Worm (Caenorhabditis elegans) whole organism, L2 larva: ENCODE measurements around the gene T23G5.3.

ENCODE experiments used
- F13H6.1 ChIP-seq: sonication (generic microtip); optimal IDR thresholded peaks from 2 replicates; lab custom pipeline; 2016; ENCODE audit warnings: missing genetic modification characterization, missing compliant biosample characterization
- R02D3.7 ChIP-seq: fragments of 150-350 bp; optimal IDR thresholded peaks from 2 replicates; lab custom pipeline; 2014; ENCODE audit warnings: missing biosample characterization, missing genetic modification characterization
- ZK546.5 ChIP-seq: sonication (generic microtip); optimal IDR thresholded peaks from 2 replicates; lab custom pipeline; 2017; ENCODE audit warnings: missing biosample characterization, missing genetic modification characterization
- ama-1 ChIP-seq: fragments of 150-350 bp; optimal IDR thresholded peaks from 2 replicates; lab custom pipeline; 2018; ENCODE audit warnings: inconsistent platforms
- blmp-1 ChIP-seq: sonication (generic microtip); optimal IDR thresholded peaks from 2 replicates; lab custom pipeline; 2017; ENCODE audit warnings: missing genetic modification characterization, mild to moderate bottlenecking, missing compliant biosample characterization, antibody characterized with exemption, moderate library complexity; ENCODE audit not compliant: insufficient read depth
- ceh-16 ChIP-seq: fragments of 150-350 bp; optimal IDR thresholded peaks from 2 replicates; lab custom pipeline; 2014; ENCODE audit warnings: missing biosample characterization, missing genetic modification characterization
- mab-5 ChIP-seq: fragments of 150-350 bp; optimal IDR thresholded peaks from 2 replicates; lab custom pipeline; 2014; ENCODE audit warnings: missing biosample characterization, missing genetic modification characterization
- nhr-12 ChIP-seq: fragments of 150-350 bp; optimal IDR thresholded peaks from 2 replicates; lab custom pipeline; 2014; ENCODE audit warnings: missing biosample characterization, missing genetic modification characterization
- nhr-237 ChIP-seq: fragments of 150-350 bp; optimal IDR thresholded peaks from 2 replicates; lab custom pipeline; 2014; ENCODE audit warnings: missing biosample characterization, missing genetic modification characterization
- nhr-25 ChIP-seq: fragments of 150-350 bp; sonication (generic microtip); optimal IDR thresholded peaks from 3 replicates; lab custom pipeline; 2014; ENCODE audit warnings: missing biosample characterization, missing genetic modification characterization
- nhr-77 ChIP-seq: fragments of 150-350 bp; optimal IDR thresholded peaks from 2 replicates; lab custom pipeline; 2014; ENCODE audit warnings: missing biosample characterization, missing genetic modification characterization
- unc-62 ChIP-seq: fragments of 150-350 bp; optimal IDR thresholded peaks from 2 replicates; lab custom pipeline; 2014; ENCODE audit warnings: missing biosample characterization, missing genetic modification reagents, missing genetic modification characterization

DNA sequence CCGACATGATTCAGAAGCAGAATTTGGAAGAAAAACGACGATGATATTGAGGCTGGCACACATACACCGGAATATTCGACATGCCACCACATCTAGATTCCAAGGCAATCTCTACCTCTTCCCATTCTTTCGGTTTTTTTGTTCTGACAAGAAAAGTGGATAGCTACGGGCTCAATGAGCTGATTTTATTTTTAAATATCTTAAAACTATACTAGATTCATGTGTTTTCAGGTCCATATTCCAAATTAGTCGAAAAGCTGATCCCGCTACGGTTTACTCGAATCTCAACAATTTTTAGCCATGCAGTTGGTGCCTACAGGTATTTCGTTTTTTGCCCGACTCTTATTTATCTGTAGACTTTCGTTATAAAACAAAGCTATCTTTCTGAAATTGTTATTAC lies 11.6 kb upstream of the T23G5.3 start, which contains the start of gene dat-1:
- TF ChIP-seq mab-5 (tag; lab: Kevin White, UChicago) (no peak), ama-1 (lab: Kevin White, UChicago) (no peak), ZK546.5 (tag; lab: Kevin White, UChicago) (no peak), nhr-12 (tag; lab: Kevin White, UChicago) (no peak), ceh-16 (no peak), nhr-77 (tag; lab: Kevin White, UChicago) (no peak), R02D3.7 (tag; lab: Kevin White, UChicago) (no peak), unc-62 (GFP tag; lab: Kevin White, UChicago) (no peak), nhr-237 (tag; lab: Kevin White, UChicago) (no peak), nhr-25 (no peak), F13H6.1 (tag; lab: Kevin White, UChicago) (no peak), blmp-1 (tag; lab: Kevin White, UChicago) (no peak)
